Fruit fly (Drosophila melanogaster) whole organism, embryonic: Measurements from ENCODE around the gene CG33107.
A peak's percentile ranks its signal among the peaks of the same experiment; 100 is the strongest.

Source experiments
- BEAF-32 ChIP-seq: fragments of 200-800 bp; sonication (Bioruptor generic); optimal IDR thresholded peaks from 3 replicates; lab custom pipeline; 2017; ENCODE audit warnings: missing biosample characterization, missing genetic modification characterization, mild to moderate bottlenecking, moderate library complexity, missing genetic modification reagents
- CG10654 ChIP-seq: fragments of 200-800 bp; sonication (Bioruptor generic); optimal IDR thresholded peaks from 2 replicates; lab custom pipeline; 2016; ENCODE audit warnings: missing biosample characterization, missing genetic modification characterization
- CG14441 ChIP-seq: fragments of 200-800 bp; sonication (Bioruptor generic); IDR thresholded peaks from 2 replicates; pipeline ENCODE4 v1.3.6; 2022; ENCODE audit warnings: missing biosample characterization, missing genetic modification characterization
- CG17361 ChIP-seq: fragments of 200-800 bp; sonication (Bioruptor generic); IDR thresholded peaks from 3 replicates; pipeline ENCODE4 v1.3.6; 2022; ENCODE audit warnings: missing biosample characterization, missing genetic modification characterization
- CG17385 ChIP-seq: fragments of 200-800 bp; sonication (Bioruptor generic); optimal IDR thresholded peaks from 3 replicates; lab custom pipeline; 2018; ENCODE audit warnings: missing biosample characterization, mild to moderate bottlenecking, missing genetic modification characterization
- CG17568 ChIP-seq: fragments of 200-800 bp; sonication (Bioruptor generic); optimal IDR thresholded peaks from 2 replicates; lab custom pipeline; 2018; ENCODE audit warnings: missing biosample characterization, mild to moderate bottlenecking, missing genetic modification characterization, moderate library complexity
- CG18011 ChIP-seq: fragments of 200-800 bp; sonication (Bioruptor generic); optimal IDR thresholded peaks from 2 replicates; lab custom pipeline; 2017; ENCODE audit warnings: missing biosample characterization, missing genetic modification characterization, mild to moderate bottlenecking, moderate library complexity, missing genotype
- CG4328 ChIP-seq: fragments of 200-800 bp; sonication (Bioruptor generic); optimal IDR thresholded peaks from 3 replicates; lab custom pipeline; 2017; ENCODE audit warnings: missing biosample characterization, missing genetic modification reagents, missing genetic modification characterization
- CG7839 ChIP-seq: fragments of 200-800 bp; sonication (Bioruptor generic); optimal IDR thresholded peaks from 3 replicates; lab custom pipeline; 2018; ENCODE audit warnings: missing biosample characterization, mild to moderate bottlenecking, missing genetic modification characterization, moderate library complexity
- Dek ChIP-seq: fragments of 200-800 bp; sonication (Bioruptor generic); optimal IDR thresholded peaks from 3 replicates; lab custom pipeline; 2019; ENCODE audit warnings: missing biosample characterization, mild to moderate bottlenecking, missing genetic modification characterization, moderate library complexity
- Fer3 ChIP-seq: fragments of 200-800 bp; sonication (Bioruptor generic); optimal IDR thresholded peaks from 2 replicates; lab custom pipeline; 2018; ENCODE audit warnings: missing biosample characterization, mild to moderate bottlenecking, missing genetic modification characterization, moderate library complexity
- H2.0 ChIP-seq: fragments of 200-800 bp; sonication (Bioruptor generic); IDR thresholded peaks from 2 replicates; pipeline ENCODE4 v1.3.6; 2022; ENCODE audit warnings: missing biosample characterization, missing genetic modification characterization
- Lim3 ChIP-seq: fragments of 200-800 bp; sonication (Bioruptor generic); IDR thresholded peaks from 2 replicates; pipeline ENCODE4 v1.3.6; 2022; ENCODE audit warnings: missing biosample characterization, missing genetic modification characterization
- Max ChIP-seq: fragments of 200-800 bp; sonication (Bioruptor generic); optimal IDR thresholded peaks from 2 replicates; lab custom pipeline; 2016; ENCODE audit warnings: missing biosample characterization, mild to moderate bottlenecking, missing genetic modification characterization
- Mes4 ChIP-seq: fragments of 200-800 bp; sonication (Bioruptor generic); optimal IDR thresholded peaks from 2 replicates; lab custom pipeline; 2016; ENCODE audit warnings: missing biosample characterization, missing genetic modification characterization
- Rfx ChIP-seq: fragments of 200-800 bp; sonication (Bioruptor generic); IDR thresholded peaks from 2 replicates; pipeline ENCODE4 v1.3.6; 2022; ENCODE audit warnings: missing biosample characterization, missing genetic modification characterization
- Ssrp ChIP-seq: fragments of 200-800 bp; sonication (Bioruptor generic); optimal IDR thresholded peaks from 2 replicates; lab custom pipeline; 2018; ENCODE audit warnings: missing biosample characterization, mild to moderate bottlenecking, missing genetic modification characterization, moderate library complexity
- Xbp1 ChIP-seq: fragments of 200-800 bp; sonication (Bioruptor generic); optimal IDR thresholded peaks from 3 replicates; lab custom pipeline; 2016; ENCODE audit warnings: missing biosample characterization, mild to moderate bottlenecking, missing genetic modification characterization
- ac ChIP-seq: fragments of 200-800 bp; sonication (Bioruptor generic); optimal IDR thresholded peaks from 3 replicates; lab custom pipeline; 2017; ENCODE audit warnings: missing biosample characterization, mild to moderate bottlenecking, missing genetic modification characterization
- cato ChIP-seq: fragments of 200-800 bp; sonication (Bioruptor generic); optimal IDR thresholded peaks from 2 replicates; lab custom pipeline; 2016; ENCODE audit warnings: missing biosample characterization, missing genetic modification characterization, borderline replicate concordance
- cwo ChIP-seq: fragments of 200-800 bp; sonication (Bioruptor generic); optimal IDR thresholded peaks from 3 replicates; lab custom pipeline; 2017; ENCODE audit warnings: missing biosample characterization, missing genetic modification characterization, mild to moderate bottlenecking, moderate library complexity, missing genetic modification reagents
- her ChIP-seq: fragments of 200-800 bp; sonication (Bioruptor generic); optimal IDR thresholded peaks from 2 replicates; lab custom pipeline; 2016; ENCODE audit warnings: missing biosample characterization, missing genetic modification characterization
- sima ChIP-seq: fragments of 200-800 bp; sonication (Bioruptor generic); optimal IDR thresholded peaks from 2 replicates; lab custom pipeline; 2016; ENCODE audit warnings: missing biosample characterization, missing genetic modification characterization
- slou ChIP-seq: fragments of 200-800 bp; sonication (Bioruptor generic); optimal IDR thresholded peaks from 3 replicates; lab custom pipeline; 2016; ENCODE audit warnings: missing biosample characterization, missing genetic modification characterization
- sna ChIP-seq: fragments of 200-800 bp; sonication (Bioruptor generic); IDR thresholded peaks from 2 replicates; pipeline ENCODE4 v1.3.6; 2022; ENCODE audit warnings: missing biosample characterization, missing genetic modification characterization; ENCODE audit not compliant: partially characterized antibody
- trh ChIP-seq: fragments of 200-800 bp; sonication (Bioruptor generic); optimal IDR thresholded peaks from 2 replicates; lab custom pipeline; 2016; ENCODE audit warnings: missing biosample characterization, missing genetic modification characterization
- vvl ChIP-seq: fragments of 200-800 bp; sonication (Bioruptor generic); IDR thresholded peaks from 2 replicates; pipeline ENCODE4 v1.3.6; 2022; ENCODE audit warnings: missing biosample characterization, missing genetic modification characterization

Gene CG33107

DNA sequence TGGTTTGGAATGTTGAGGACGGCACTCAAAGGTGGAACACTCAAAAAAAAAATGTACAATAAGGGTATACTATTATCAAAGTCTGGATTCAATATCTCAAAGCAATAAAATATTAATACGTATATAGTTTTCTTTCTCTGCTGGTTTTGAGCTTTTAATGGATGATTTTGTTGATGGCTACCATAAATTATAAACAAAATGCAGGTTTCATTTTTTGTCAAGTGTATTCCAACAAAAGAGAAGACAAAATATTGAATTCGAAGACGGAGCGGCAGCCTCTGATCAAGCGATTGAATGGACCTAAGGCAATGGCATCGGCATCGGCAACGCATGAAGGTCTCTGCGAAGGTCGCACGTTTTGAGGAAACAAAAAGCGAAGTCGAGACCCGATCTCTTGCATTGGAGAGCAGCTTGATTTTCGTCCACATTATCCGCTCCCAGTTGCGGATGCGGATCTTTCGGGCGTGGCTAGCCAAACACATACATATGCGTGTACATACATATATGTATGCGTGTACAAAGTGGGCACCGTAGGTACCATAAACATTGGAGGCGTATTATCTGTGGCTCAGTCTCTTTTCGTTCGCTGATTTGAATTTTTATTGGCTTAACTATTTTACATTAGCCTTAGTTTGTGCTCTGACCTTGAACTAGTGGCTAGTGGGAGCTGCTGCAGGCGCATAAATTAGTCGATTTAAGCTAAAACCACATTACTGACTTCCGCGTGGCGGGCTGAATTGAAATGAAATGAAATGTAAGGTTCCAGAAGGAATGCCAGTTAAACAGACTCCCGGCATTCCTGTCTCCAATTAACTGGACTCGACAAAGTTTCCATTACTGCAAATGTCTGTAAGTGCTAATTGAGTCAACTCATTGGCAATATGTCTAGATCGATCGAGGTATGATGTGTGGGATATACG, 47.8 kb downstream of the CG33107 start (continued):
- no peak for TF ChIP-seq CG17568 (GFP tag; lab: Kevin White, UChicago)
- peak; percentile 9 for TF ChIP-seq Dek (tag; lab: Kevin White, UChicago)
- no peak for TF ChIP-seq slou (GFP tag; lab: Kevin White, UChicago)
- TF ChIP-seq Max: no peak
- peak; percentile 67 for TF ChIP-seq CG7839 (tag; lab: Kevin White, UChicago)
- TF ChIP-seq vvl: peak; percentile 64
- no peak for TF ChIP-seq Lim3 (GFP tag; lab: Robert Waterston, UW)
- TF ChIP-seq cato: no peak
- TF ChIP-seq CG17385 (GFP tag; lab: Kevin White, UChicago): peak; percentile 42
- no peak for TF ChIP-seq sna
- no peak for TF ChIP-seq BEAF-32 (GFP tag; lab: Kevin White, UChicago)
- TF ChIP-seq her: no peak
- TF ChIP-seq, all 482 proteins: peak for 138

DNA sequence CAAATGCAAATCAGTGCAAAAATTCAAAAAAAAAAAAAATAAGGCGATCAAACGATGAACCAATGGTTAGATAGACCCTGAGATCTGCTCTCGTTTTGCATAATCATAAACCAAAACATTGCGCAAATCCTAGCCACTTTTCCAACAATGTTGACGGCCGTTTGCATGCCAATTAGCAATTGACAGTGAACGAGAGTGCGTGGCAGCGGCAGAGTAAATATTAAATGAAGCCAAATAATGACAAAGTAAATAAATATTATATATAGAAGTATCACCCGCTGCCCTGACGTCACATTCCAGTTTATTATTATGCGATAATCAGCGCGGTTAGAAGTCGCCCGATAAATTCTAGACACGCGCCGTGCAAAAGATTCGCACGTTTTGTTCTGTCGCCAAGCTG, 48.6 kb downstream of the CG33107 start:
- TF ChIP-seq Mes4 (no peak), cwo (GFP tag; lab: Kevin White, UChicago) (peak; percentile 71), CG18011 (GFP tag; lab: Kevin White, UChicago) (peak; percentile 68), CG17361 (GFP tag; lab: Robert Waterston, UW) (no peak), H2.0 (no peak), Fer3 (no peak), trh (GFP tag; lab: Kevin White, UChicago) (no peak), CG4328 (GFP tag; lab: Kevin White, UChicago) (no peak), Xbp1 (no peak), ac (GFP tag; lab: Kevin White, UChicago) (no peak), Ssrp (tag; lab: Kevin White, UChicago) (no peak), Rfx (GFP tag; lab: Robert Waterston, UW) (no peak), CG14441 (GFP tag; lab: Robert Waterston, UW) (no peak)

DNA sequence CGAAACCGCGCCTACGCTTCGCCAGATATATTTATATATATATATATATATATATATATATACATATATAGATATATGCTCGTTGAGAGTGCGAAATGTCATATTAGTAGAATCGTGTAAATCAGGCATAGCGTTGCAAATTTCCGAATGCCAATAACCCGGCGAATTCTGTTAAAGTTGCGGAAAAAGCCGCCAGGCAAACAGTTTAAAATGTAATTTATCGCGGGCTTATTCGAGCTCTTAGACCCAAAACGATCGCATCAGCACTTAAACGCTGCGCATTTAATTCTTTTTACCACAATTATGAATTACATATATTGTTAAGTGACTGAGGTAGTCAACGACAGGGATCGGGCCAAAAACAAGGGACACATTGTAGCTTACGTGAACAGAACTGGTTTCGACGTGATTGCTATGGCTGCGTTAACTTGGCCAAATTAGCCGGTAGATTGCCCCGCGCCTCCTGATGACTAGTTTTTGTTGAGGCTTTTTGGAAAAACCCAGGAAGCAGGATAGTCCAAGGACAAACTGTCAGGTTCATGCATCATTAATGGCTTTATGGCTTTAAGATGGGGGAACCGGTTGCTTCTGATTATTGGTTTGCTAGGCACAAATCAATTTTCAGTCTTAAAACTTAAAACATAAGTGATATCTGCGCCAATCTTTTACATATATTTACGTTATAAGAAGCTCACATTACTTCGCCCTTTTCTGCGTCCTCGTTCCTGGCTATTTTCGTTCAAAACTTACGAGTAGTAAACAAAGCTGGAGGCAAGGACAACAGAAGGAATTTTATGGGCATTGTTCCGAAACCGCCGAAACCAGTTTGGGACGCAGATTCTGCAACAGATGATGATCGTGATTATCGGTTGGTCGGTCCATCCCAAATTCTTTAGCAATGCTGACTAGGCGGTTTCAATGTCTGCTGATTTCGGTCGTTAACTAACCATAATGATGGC, 50.3 kb downstream of the CG33107 start:
- TF ChIP-seq sima (GFP tag; lab: Kevin White, UChicago): no peak
- TF ChIP-seq CG10654 (GFP tag; lab: Kevin White, UChicago): no peak
